Fruit fly (Drosophila melanogaster) whole organism, embryonic: Measurements from ENCODE around the gene CG43355.

Source experiments
- Abd-B ChIP-seq: fragments of 200-800 bp; sonication (Bioruptor generic); optimal IDR thresholded peaks from 2 replicates; lab custom pipeline; 2018; ENCODE audit warnings: missing biosample characterization, mild to moderate bottlenecking, missing genetic modification characterization, moderate library complexity
- Antp ChIP-seq: fragments of 200-800 bp; sonication (Bioruptor generic); optimal IDR thresholded peaks from 3 replicates; lab custom pipeline; 2016; ENCODE audit warnings: missing biosample characterization, missing genetic modification characterization
- B-H2 ChIP-seq: fragments of 200-800 bp; sonication (Bioruptor generic); optimal IDR thresholded peaks from 2 replicates; lab custom pipeline; 2018; ENCODE audit warnings: missing biosample characterization, mild to moderate bottlenecking, missing genetic modification characterization
- CG10209 ChIP-seq: fragments of 200-800 bp; sonication (Bioruptor generic); optimal IDR thresholded peaks from 3 replicates; lab custom pipeline; 2017; ENCODE audit warnings: missing biosample characterization, mild to moderate bottlenecking, missing genetic modification characterization, missing genetic modification reagents
- CG10321 ChIP-seq: fragments of 200-800 bp; sonication (Bioruptor generic); IDR thresholded peaks from 2 replicates; pipeline ENCODE4 v1.3.6; 2022; ENCODE audit warnings: missing biosample characterization, missing genetic modification characterization
- CG10462 ChIP-seq: fragments of 200-800 bp; sonication (Bioruptor generic); optimal IDR thresholded peaks from 2 replicates; lab custom pipeline; 2016; ENCODE audit warnings: missing biosample characterization, missing genetic modification characterization
- CG12236 ChIP-seq: fragments of 200-800 bp; sonication (Bioruptor generic); optimal IDR thresholded peaks from 2 replicates; lab custom pipeline; 2016; ENCODE audit warnings: missing biosample characterization, missing genetic modification characterization
- CG12769 ChIP-seq: fragments of 200-800 bp; sonication (Bioruptor generic); optimal IDR thresholded peaks from 2 replicates; lab custom pipeline; 2019; ENCODE audit warnings: missing biosample characterization, mild to moderate bottlenecking, missing genetic modification characterization, moderate library complexity
- CG14014 ChIP-seq: fragments of 200-800 bp; sonication (Bioruptor generic); IDR thresholded peaks from 2 replicates; pipeline ENCODE4 v1.3.6; 2022; ENCODE audit warnings: missing biosample characterization, missing genetic modification characterization
- CG14667 ChIP-seq: fragments of 200-800 bp; sonication (Bioruptor generic); IDR thresholded peaks from 2 replicates; pipeline ENCODE4 v1.3.6; 2022; ENCODE audit warnings: missing biosample characterization, missing genetic modification characterization
- CG15479 ChIP-seq: fragments of 200-800 bp; sonication (Bioruptor generic); optimal IDR thresholded peaks from 3 replicates; lab custom pipeline; 2019; ENCODE audit warnings: missing biosample characterization, mild to moderate bottlenecking, missing genetic modification characterization, moderate library complexity
- CG1603 ChIP-seq: fragments of 200-800 bp; sonication (Bioruptor generic); optimal IDR thresholded peaks from 2 replicates; lab custom pipeline; 2019; ENCODE audit warnings: missing biosample characterization, mild to moderate bottlenecking, missing genetic modification characterization, moderate library complexity
- CG16779 ChIP-seq: fragments of 200-800 bp; sonication (Bioruptor generic); IDR thresholded peaks from 2 replicates; pipeline ENCODE4 v1.3.6; 2022; ENCODE audit warnings: missing biosample characterization, missing genetic modification characterization
- CG16815 ChIP-seq: fragments of 200-800 bp; sonication (Bioruptor generic); optimal IDR thresholded peaks from 3 replicates; lab custom pipeline; 2017; ENCODE audit warnings: missing biosample characterization, mild to moderate bottlenecking, missing genetic modification characterization
- CG16863 ChIP-seq: fragments of 200-800 bp; sonication (Bioruptor generic); optimal IDR thresholded peaks from 3 replicates; lab custom pipeline; 2016; ENCODE audit warnings: missing biosample characterization, missing genetic modification characterization
- CG2120 ChIP-seq: fragments of 200-800 bp; sonication (Bioruptor generic); optimal IDR thresholded peaks from 3 replicates; lab custom pipeline; 2016; ENCODE audit warnings: missing biosample characterization, missing genetic modification characterization
- CG30403 ChIP-seq: fragments of 200-800 bp; sonication (Bioruptor generic); optimal IDR thresholded peaks from 3 replicates; lab custom pipeline; 2016; ENCODE audit warnings: missing biosample characterization, missing genetic modification characterization
- CG3726 ChIP-seq: fragments of 200-800 bp; sonication (Bioruptor generic); IDR thresholded peaks from 3 replicates; pipeline ENCODE4, ENCODE4 v1.3.6; 2022; ENCODE audit warnings: missing biosample characterization, missing genetic modification characterization
- CG3995 ChIP-seq: fragments of 200-800 bp; sonication (Bioruptor generic); optimal IDR thresholded peaks from 3 replicates; lab custom pipeline; 2016; ENCODE audit warnings: missing biosample characterization, missing genetic modification characterization
- CG4404 ChIP-seq: fragments of 200-800 bp; sonication (Bioruptor generic); IDR thresholded peaks from 2 replicates; pipeline ENCODE4 v1.3.6; 2022; ENCODE audit warnings: missing biosample characterization, missing genetic modification characterization
- CG6791 ChIP-seq: fragments of 200-800 bp; sonication (Bioruptor generic); IDR thresholded peaks from 3 replicates; pipeline ENCODE4 v1.3.6; 2022; ENCODE audit warnings: missing biosample characterization, missing genetic modification characterization; ENCODE audit not compliant: partially characterized antibody
- CG6813 ChIP-seq: fragments of 200-800 bp; sonication (Bioruptor generic); optimal IDR thresholded peaks from 2 replicates; lab custom pipeline; 2017; ENCODE audit warnings: missing biosample characterization, missing genetic modification characterization, mild to moderate bottlenecking, moderate library complexity, missing genetic modification reagents
- CG7372 ChIP-seq: fragments of 200-800 bp; sonication (Bioruptor generic); IDR thresholded peaks from 2 replicates; pipeline ENCODE4 v1.3.6; 2022; ENCODE audit warnings: missing biosample characterization, missing genetic modification characterization
- D ChIP-seq, 2 experiments: fragments of 200-800 bp in 1 of 2; fragments of >200 bp in 1 of 2; sonication (Bioruptor generic) in 1 of 2; optimal IDR thresholded peaks; 2 replicates in 1 of 2; 3 replicates in 1 of 2; lab custom pipeline; 2017; ENCODE audit warnings: mild to moderate bottlenecking in 1 of 2, missing biosample characterization in 1 of 2, missing genetic modification characterization in 1 of 2, missing genetic modification reagents in 1 of 2
- Gsc ChIP-seq: fragments of 200-800 bp; sonication (Bioruptor generic); IDR thresholded peaks from 2 replicates; pipeline ENCODE4 v1.3.6; 2022; ENCODE audit warnings: missing biosample characterization, missing genetic modification characterization
- H2.0 ChIP-seq: fragments of 200-800 bp; sonication (Bioruptor generic); IDR thresholded peaks from 2 replicates; pipeline ENCODE4 v1.3.6; 2022; ENCODE audit warnings: missing biosample characterization, missing genetic modification characterization
- Med ChIP-seq: fragments of 200-800 bp; sonication (Bioruptor generic); peaks from one replicate; lab custom pipeline; 2016; ENCODE audit warnings: missing biosample characterization, missing genetic modification characterization, mild to moderate bottlenecking, inconsistent platforms, moderate library complexity
- Rx ChIP-seq: fragments of 200-800 bp; sonication (Bioruptor generic); IDR thresholded peaks from 2 replicates; pipeline ENCODE4 v1.3.6; 2022; ENCODE audit warnings: missing biosample characterization, missing genetic modification characterization
- Scr ChIP-seq: fragments of 200-800 bp; sonication (Bioruptor generic); IDR thresholded peaks from 2 replicates; pipeline ENCODE4 v1.3.6; 2022; ENCODE audit warnings: missing biosample characterization, missing genetic modification characterization; ENCODE audit not compliant: partially characterized antibody
- Trl ChIP-seq, 3 experiments: fragments of >200 bp in 2 of 3; fragments of 200-800 bp in 1 of 3; sonication (Bioruptor generic) in 1 of 3; optimal IDR thresholded peaks; 2 replicates in 1 of 3; 3 replicates in 2 of 3; lab custom pipeline; 2016 to 2017; ENCODE audit warnings: missing biosample characterization in 1 of 3, missing genetic modification characterization in 1 of 3
- ara ChIP-seq: fragments of 200-800 bp; sonication (Bioruptor generic); IDR thresholded peaks from 2 replicates; pipeline ENCODE4 v1.3.6; 2022; ENCODE audit warnings: missing biosample characterization, missing genetic modification characterization
- bowl ChIP-seq: fragments of 200-800 bp; sonication (Bioruptor generic); IDR thresholded peaks from 2 replicates; pipeline ENCODE4 v1.3.6; 2022; ENCODE audit warnings: missing biosample characterization, missing genetic modification characterization
- cato ChIP-seq: fragments of 200-800 bp; sonication (Bioruptor generic); optimal IDR thresholded peaks from 2 replicates; lab custom pipeline; 2016; ENCODE audit warnings: missing biosample characterization, missing genetic modification characterization, borderline replicate concordance
- chinmo ChIP-seq: fragments of 200-800 bp; sonication (Bioruptor generic); IDR thresholded peaks from 4 replicates; pipeline ENCODE4 v1.3.6; 2022; ENCODE audit warnings: missing biosample characterization, missing genetic modification characterization; ENCODE audit not compliant: partially characterized antibody
- croc ChIP-seq: fragments of 200-800 bp; sonication (Bioruptor generic); conservative IDR thresholded peaks from 3 replicates; pipeline ENCODE4 v1.3.6; 2022; ENCODE audit warnings: missing biosample characterization, missing genetic modification characterization
- en ChIP-seq: fragments of 200-800 bp; sonication (Bioruptor generic); optimal IDR thresholded peaks from 2 replicates; lab custom pipeline; 2016; ENCODE audit warnings: missing biosample characterization, missing genetic modification characterization
- gcm ChIP-seq: fragments of 200-800 bp; sonication (Bioruptor generic); optimal IDR thresholded peaks from 2 replicates; lab custom pipeline; 2019; ENCODE audit warnings: missing biosample characterization, mild to moderate bottlenecking, missing genetic modification characterization, moderate library complexity
- jigr1 ChIP-seq: fragments of 200-800 bp; sonication (Bioruptor generic); IDR thresholded peaks from 3 replicates; pipeline ENCODE4 v1.3.6; 2022; ENCODE audit warnings: missing biosample characterization, missing genetic modification characterization
- ken ChIP-seq: fragments of 200-800 bp; sonication (Bioruptor generic); IDR thresholded peaks from 3 replicates; pipeline ENCODE4 v1.3.6; 2022; ENCODE audit warnings: missing biosample characterization, missing genetic modification characterization
- mld ChIP-seq: fragments of 200-800 bp; sonication (Bioruptor generic); IDR thresholded peaks from 3 replicates; pipeline ENCODE4 v1.3.6; 2022; ENCODE audit warnings: missing biosample characterization, missing genetic modification characterization; ENCODE audit not compliant: partially characterized antibody
- nau ChIP-seq: fragments of 200-800 bp; sonication (Bioruptor generic); optimal IDR thresholded peaks from 3 replicates; lab custom pipeline; 2017; ENCODE audit warnings: missing biosample characterization, mild to moderate bottlenecking, missing genetic modification characterization, missing genetic modification reagents
- onecut ChIP-seq: fragments of 200-800 bp; sonication (Bioruptor generic); IDR thresholded peaks from 2 replicates; pipeline ENCODE4 v1.3.6; 2022; ENCODE audit warnings: missing biosample characterization, missing genetic modification characterization
- phol ChIP-seq: fragments of 200-800 bp; sonication (Bioruptor generic); optimal IDR thresholded peaks from 3 replicates; lab custom pipeline; 2018; ENCODE audit warnings: missing biosample characterization, mild to moderate bottlenecking, missing genetic modification characterization, moderate library complexity
- sima ChIP-seq: fragments of 200-800 bp; sonication (Bioruptor generic); optimal IDR thresholded peaks from 2 replicates; lab custom pipeline; 2016; ENCODE audit warnings: missing biosample characterization, missing genetic modification characterization
- slbo ChIP-seq: fragments of 200-800 bp; sonication (Bioruptor generic); IDR thresholded peaks from 2 replicates; pipeline ENCODE4 v1.3.6; 2022; ENCODE audit warnings: missing biosample characterization, missing genetic modification characterization
- sr ChIP-seq: fragments of 200-800 bp; sonication (Bioruptor generic); IDR thresholded peaks from 3 replicates; pipeline ENCODE4 v1.3.6; 2022; ENCODE audit warnings: missing biosample characterization, missing genetic modification characterization
- tgo ChIP-seq: fragments of 200-800 bp; sonication (Bioruptor generic); IDR thresholded peaks from 3 replicates; pipeline ENCODE4 v1.3.6; 2022; ENCODE audit warnings: missing biosample characterization, missing genetic modification characterization
- wdn ChIP-seq: fragments of 200-800 bp; sonication (Bioruptor generic); IDR thresholded peaks from 2 replicates; pipeline ENCODE4 v1.3.6; 2022; ENCODE audit warnings: missing biosample characterization, missing genetic modification characterization

Gene CG43355

DNA sequence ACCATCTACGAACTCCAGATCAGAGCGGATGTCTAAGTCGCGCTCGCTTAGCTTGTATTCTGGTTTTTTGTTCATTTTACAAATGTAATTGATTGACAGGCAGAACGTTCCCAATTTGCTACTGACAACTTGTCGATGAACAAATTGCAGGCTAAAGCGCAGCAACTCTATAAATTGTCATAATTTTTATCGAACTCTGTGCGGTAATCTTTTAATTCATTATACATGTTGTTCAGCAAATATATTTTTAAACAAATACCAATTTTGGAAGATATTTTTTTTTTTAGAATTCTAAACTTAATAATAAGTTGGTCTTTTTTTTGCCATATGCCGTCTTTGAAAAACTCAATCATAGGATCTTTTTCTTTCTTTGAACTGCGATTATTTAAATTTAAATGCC lies 36.7 kb downstream of the CG43355 start, which contains the start of gene CG14930:
Gene CG14930 (minus strand): TSS at position 101 of the 400 bp plus-strand sequence.
- TF ChIP-seq bowl (GFP tag; lab: Robert Waterston, UW) (no peak), sima (GFP tag; lab: Kevin White, UChicago) (no peak), mld (GFP tag; lab: Robert Waterston, UW) (no peak), ara (GFP tag; lab: Robert Waterston, UW) (no peak), phol (no peak), CG15479 (no peak), Trl (optimal IDR thresholded peaks at IDR 0.05; lab: Kevin White, UChicago) (no peak), Trl (GFP tag; optimal IDR thresholded peaks at IDR 0.05; lab: Kevin White, UChicago) (no peak), CG10209 (GFP tag; lab: Kevin White, UChicago) (no peak), D (optimal IDR thresholded peaks at IDR 0.05; lab: Kevin White, UChicago) (no peak), D (GFP tag; optimal IDR thresholded peaks at IDR 0.05; lab: Kevin White, UChicago) (no peak), CG12769 (tag; lab: Kevin White, UChicago) (no peak), gcm (GFP tag; lab: Kevin White, UChicago) (no peak), croc (GFP tag; lab: Robert Waterston, UW) (no peak)
- TF ChIP-seq, all 482 proteins: peak for 0

DNA sequence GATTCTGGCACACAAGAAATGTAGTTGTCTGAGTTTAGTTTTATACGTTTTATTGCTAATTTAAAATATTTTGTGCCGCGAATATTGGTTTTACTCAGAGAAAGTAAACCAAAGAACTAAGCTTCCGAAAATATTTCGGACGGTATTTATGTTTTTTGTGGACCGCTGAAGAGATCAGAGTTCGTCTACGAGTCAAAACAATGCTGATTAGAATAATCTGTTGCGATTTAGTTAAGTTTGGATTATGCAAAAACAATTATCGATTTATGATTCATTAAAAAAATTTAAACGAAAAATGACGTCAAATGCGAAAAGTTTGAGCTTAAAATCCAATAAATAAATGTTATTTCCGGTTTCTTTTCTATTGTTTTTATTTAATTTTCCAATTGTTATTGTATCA lies 38.2 kb downstream of the CG43355 start, which contains the start of gene CG43153:
Gene CG43153 (minus strand): TSS at position 101 of the 400 bp plus-strand sequence.
- TF ChIP-seq CG3726 (GFP tag; lab: Robert Waterston, UW) (no peak), CG3995 (GFP tag; lab: Kevin White, UChicago) (no peak), tgo (no peak), CG4404 (GFP tag; lab: Robert Waterston, UW) (no peak), CG6813 (no peak), chinmo (GFP tag; lab: Robert Waterston, UW) (no peak), CG10321 (no peak), CG30403 (GFP tag; lab: Kevin White, UChicago) (no peak), nau (no peak), H2.0 (GFP tag; lab: Robert Waterston, UW) (no peak), Rx (GFP tag; lab: Robert Waterston, UW) (no peak), Abd-B (GFP tag; lab: Kevin White, UChicago) (no peak), sr (no peak), CG7372 (no peak)

DNA sequence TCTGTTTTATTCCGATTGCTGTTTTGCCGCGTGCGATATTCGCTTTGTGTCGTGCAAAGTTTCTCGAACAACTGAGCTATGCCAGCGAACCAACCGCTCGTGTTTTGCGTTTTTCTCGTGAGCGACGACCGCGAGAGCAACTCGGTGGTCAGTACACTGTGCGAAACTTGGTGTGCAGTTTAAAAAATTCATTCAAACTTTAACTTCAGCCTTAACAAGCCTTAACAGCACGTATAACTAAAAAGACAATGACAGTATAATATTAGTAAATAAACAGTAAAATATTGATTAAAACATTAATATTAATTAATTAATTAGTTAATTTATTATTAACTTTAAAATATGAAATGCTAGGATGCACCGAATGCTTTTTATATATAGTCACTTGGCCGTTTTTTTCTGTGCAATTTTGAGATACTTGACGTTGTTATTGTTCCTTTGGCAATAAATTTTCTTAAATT lies 43.7 kb downstream of the CG43355 start, which contains the start of gene CG31705:
Gene CG31705 (minus strand): TSS at position 77 of the 461 bp plus-strand sequence.
- TF ChIP-seq CG4404 (GFP tag; lab: Robert Waterston, UW) (no peak), CG1603 (tag; lab: Kevin White, UChicago) (no peak), CG14667 (GFP tag; lab: Robert Waterston, UW) (peak; percentile 22; the same call in 1 of the 2 replicates), CG16815 (peak; percentile 6), Med (GFP tag; lab: Kevin White, UChicago) (peak; percentile 90), Antp (GFP tag; lab: Kevin White, UChicago) (no peak), CG2120 (GFP tag; lab: Kevin White, UChicago) (peak; percentile 50), slbo (GFP tag; lab: Robert Waterston, UW) (peak; percentile 67), cato (no peak), CG14014 (GFP tag; lab: Robert Waterston, UW) (peak; percentile 37; the same call in 1 of the 2 replicates), Scr (GFP tag; lab: Robert Waterston, UW) (no peak), onecut (GFP tag; lab: Robert Waterston, UW) (no peak; the same call in 1 of the 2 replicates), CG6791 (GFP tag; lab: Robert Waterston, UW) (no peak), B-H2 (GFP tag; lab: Kevin White, UChicago) (no peak), CG12236 (GFP tag; lab: Kevin White, UChicago) (no peak), ken (GFP tag; lab: Robert Waterston, UW) (no peak), CG16863 (no peak), wdn (no peak; the same call in 1 of the 2 replicates), Gsc (no peak), jigr1 (GFP tag; lab: Robert Waterston, UW) (no peak), CG10462 (GFP tag; lab: Kevin White, UChicago) (no peak), CG16779 (no peak), en (GFP tag; lab: Kevin White, UChicago) (no peak)
